Worm (Caenorhabditis elegans) whole organism, young adult: ENCODE results near the gene W06G6.17.

Source experiments
- lin-35 ChIP-seq, 3 experiments: fragments of 150-350 bp in 2 of 3; sonication (generic microtip) in 1 of 3; optimal IDR thresholded peaks; 2 replicates each; lab custom pipeline; 2014 to 2018; ENCODE audit warnings: missing biosample characterization in 3 of 3, missing genetic modification characterization in 3 of 3, missing genetic modification reagents in 3 of 3
- snpc-4 ChIP-seq, 5 experiments: fragments of 150-350 bp in 1 of 5; sonication (generic microtip) in 4 of 5; optimal IDR thresholded peaks; 2 replicates each; lab custom pipeline; 2014 to 2018; ENCODE audit warnings: missing genetic modification characterization in 5 of 5, missing biosample characterization in 3 of 5, antibody characterized with exemption in 2 of 5, mild to moderate bottlenecking in 2 of 5, missing compliant biosample characterization in 2 of 5, missing genotype in 2 of 5, moderate library complexity in 2 of 5, missing genetic modification reagents in 1 of 5
- ztf-6 ChIP-seq: fragments of 200-800 bp; sonication (Bioruptor generic); IDR thresholded peaks from 2 replicates; pipeline ENCODE4 v1.3.6; 2022; ENCODE audit warnings: missing genetic modification reagents, missing genetic modification characterization, missing compliant biosample characterization

DNA sequence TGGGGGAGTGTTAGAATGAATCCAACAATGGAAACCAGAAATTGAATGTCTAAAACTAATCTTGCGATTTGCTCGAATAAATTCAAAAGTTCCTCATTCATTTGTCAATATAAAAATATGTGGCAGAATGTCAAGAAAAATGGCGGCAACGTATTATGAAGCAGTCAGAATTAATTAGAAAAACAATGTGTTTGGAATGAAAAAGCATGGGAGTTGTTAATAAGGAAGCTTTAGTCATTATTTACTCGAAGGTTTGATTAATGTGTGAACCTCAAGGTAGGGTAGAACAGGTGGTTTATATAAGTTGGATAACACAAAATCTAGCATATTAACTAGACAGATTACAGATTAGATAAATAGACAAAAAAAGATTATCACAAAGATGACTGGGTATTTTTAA is 6.8 kb downstream of the W06G6.17 start, which contains the start of gene srw-76:
- TF ChIP-seq lin-35 (GFP tag; optimal IDR thresholded peaks at IDR 0.05; lab: Kevin White, UChicago) = no peak
- TF ChIP-seq ztf-6 (GFP tag; lab: Robert Waterston, UW) = no peak
- TF ChIP-seq snpc-4 (GFP tag; optimal IDR thresholded peaks at IDR 0.05; lab: Kevin White, UChicago) = no peak
- TF ChIP-seq snpc-4 (tag; optimal IDR thresholded peaks at IDR 0.05; lab: Kevin White, UChicago) = no peak
